Worm (Caenorhabditis elegans) whole organism, midembryonic: ENCODE data around the gene sedl-1.

Experiments
- T22C8.4 ChIP-seq: fragments of 200-800 bp; sonication (Bioruptor generic); IDR thresholded peaks from 2 replicates; pipeline ENCODE4 v1.3.6; 2022; ENCODE audit warnings: missing genetic modification characterization, missing compliant biosample characterization
- cog-1 ChIP-seq: sonication (generic microtip); optimal IDR thresholded peaks from 2 replicates; lab custom pipeline; 2016; ENCODE audit warnings: missing genetic modification characterization, missing compliant biosample characterization
- flt-1 ChIP-seq: fragments of 200-800 bp; sonication (Bioruptor generic); IDR thresholded peaks from 2 replicates; pipeline ENCODE4 v1.3.6; 2022; ENCODE audit warnings: missing genetic modification characterization, missing compliant biosample characterization
- klf-2 ChIP-seq: fragments of 200-800 bp; sonication (Bioruptor generic); conservative IDR thresholded peaks from 2 replicates; pipeline ENCODE4 v1.3.6; 2022; ENCODE audit warnings: missing genetic modification reagents, missing genetic modification characterization, missing compliant biosample characterization
- med-1 ChIP-seq: sonication (generic microtip); optimal IDR thresholded peaks from 2 replicates; lab custom pipeline; 2017; ENCODE audit warnings: missing genetic modification characterization, mild to moderate bottlenecking, missing compliant biosample characterization, antibody characterized with exemption, missing genetic modification reagents; ENCODE audit not compliant: insufficient read depth
- ztf-23 ChIP-seq: fragments of 200-800 bp; sonication (Bioruptor generic); IDR thresholded peaks from 2 replicates; pipeline ENCODE4 v1.3.6; 2022; ENCODE audit warnings: missing genetic modification reagents, missing genetic modification characterization, missing compliant biosample characterization
- ztf-29 ChIP-seq: fragments of 200-800 bp; sonication (Bioruptor generic); IDR thresholded peaks from 2 replicates; pipeline ENCODE4 v1.3.6; 2022; ENCODE audit warnings: missing genetic modification reagents, missing genetic modification characterization, missing compliant biosample characterization

ce11 chrX:1426425-1426824 lies 13.6 kb downstream of the sedl-1 start, which contains the start of gene F19G12.11:
- TF ChIP-seq cog-1 (tag; lab: Kevin White, UChicago) (no peak), ztf-23 (GFP tag; lab: Robert Waterston, UW) (no peak), ztf-29 (GFP tag; lab: Robert Waterston, UW) (no peak), T22C8.4 (GFP tag; lab: Robert Waterston, UW) (no peak), flt-1 (no peak), med-1 (GFP tag; lab: Kevin White, UChicago) (no peak), klf-2 (GFP tag; lab: Robert Waterston, UW) (no peak)
